Worm (Caenorhabditis elegans): ENCODE results near the gene trx-2.

DNA sequence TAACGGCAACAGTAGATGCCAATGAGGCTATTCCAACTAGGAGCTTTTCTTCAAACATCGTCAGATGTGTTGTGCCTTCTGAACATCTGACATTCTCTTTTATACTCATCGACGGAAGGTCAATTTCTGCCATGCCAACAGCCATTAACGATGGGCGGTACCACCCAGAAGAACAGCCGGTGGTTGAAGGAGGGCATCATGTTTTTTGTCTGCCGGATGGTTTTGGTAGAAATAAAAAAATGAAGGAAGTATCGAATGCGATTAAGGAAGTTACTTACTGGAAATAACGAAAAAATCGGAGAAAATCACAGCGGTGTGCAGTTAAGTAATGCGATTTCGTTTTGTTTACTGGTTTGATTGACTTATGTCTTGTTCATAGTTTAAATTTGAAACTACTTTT, 19.9 kb upstream of the trx-2 start, which contains the start of gene col-150:
- TF ChIP-seq ham-2 (GFP tag; optimal IDR thresholded peaks at IDR 0.05) (no peak), elt-1 (tag; optimal IDR thresholded peaks at IDR 0.05; ENCODE audit: borderline replicate concordance, insufficient read depth) (no peak), lin-13 (tag; optimal IDR thresholded peaks at IDR 0.05) (no peak), snpc-4 (tag; optimal IDR thresholded peaks at IDR 0.05) (no peak)

Measured in whole organism, mixed stage, embryonic.